Worm (Caenorhabditis elegans) whole organism, L4/young adult: Measurements from ENCODE around the gene kbp-4.

Experiments used
- dao-5 ChIP-seq: sonication (generic microtip); optimal IDR thresholded peaks from 2 replicates; lab custom pipeline; 2016; ENCODE audit warnings: missing genotype, missing genetic modification characterization, moderate library complexity, missing compliant biosample characterization
- him-1 ChIP-seq: sonication (generic microtip); optimal IDR thresholded peaks from 2 replicates; lab custom pipeline; 2016; ENCODE audit warnings: missing genotype, missing genetic modification reagents, missing genetic modification characterization, missing compliant biosample characterization

DNA sequence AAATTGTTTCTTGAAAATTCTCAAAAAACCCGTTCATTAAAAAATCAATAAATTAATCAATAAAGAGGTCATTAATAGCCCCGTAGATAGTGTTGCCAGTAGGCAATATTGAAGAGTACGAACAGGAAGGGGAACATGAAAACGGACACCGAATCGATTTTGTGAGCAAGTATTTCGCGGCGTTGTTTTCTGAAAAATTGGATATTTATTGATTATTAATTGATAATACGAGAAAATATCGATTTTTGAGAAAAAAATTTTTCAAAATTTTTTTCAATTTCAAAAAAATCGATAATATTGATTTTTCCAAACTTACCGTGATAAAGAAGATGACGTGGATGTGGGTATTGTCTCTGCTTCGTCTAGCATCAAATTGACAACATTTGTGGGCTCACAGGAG, 44.8 kb downstream of the kbp-4 start:
- TF ChIP-seq dao-5 (no peak), him-1 (no peak)
